Worm (Caenorhabditis elegans) whole organism, young adult: ENCODE results near the gene hsb-1.

ENCODE experiments used
- C17E4.6 ChIP-seq: fragments of 200-800 bp; sonication (Bioruptor generic); IDR thresholded peaks from 2 replicates; pipeline ENCODE4 v1.3.6; 2022; ENCODE audit warnings: missing genetic modification reagents, missing genetic modification characterization, missing compliant biosample characterization
- F33H1.4 ChIP-seq: fragments of 200-800 bp; sonication (Bioruptor generic); IDR thresholded peaks from 2 replicates; pipeline ENCODE4 v1.3.6; 2022; ENCODE audit warnings: missing genetic modification reagents, missing genetic modification characterization, missing compliant biosample characterization
- F57A8.1 ChIP-seq: fragments of 200-800 bp; sonication (Bioruptor generic); optimal IDR thresholded peaks from 2 replicates; lab custom pipeline; 2018; ENCODE audit warnings: mild to moderate bottlenecking, missing genetic modification characterization, moderate library complexity, missing compliant biosample characterization
- Y56A3A.18 ChIP-seq: fragments of 200-800 bp; sonication (Bioruptor generic); IDR thresholded peaks from 2 replicates; pipeline ENCODE4 v1.3.6; 2022; ENCODE audit warnings: missing genetic modification reagents, missing genetic modification characterization, missing compliant biosample characterization
- Y95B8A.8 ChIP-seq: fragments of 200-800 bp; sonication (Bioruptor generic); IDR thresholded peaks from 2 replicates; pipeline ENCODE4 v1.3.6; 2022; ENCODE audit warnings: missing genetic modification reagents, missing genetic modification characterization, missing compliant biosample characterization
- atf-7 ChIP-seq: sonication (generic microtip); optimal IDR thresholded peaks from 2 replicates; lab custom pipeline; 2017; ENCODE audit warnings: mild to moderate bottlenecking, missing genetic modification characterization, missing compliant biosample characterization
- attf-5 ChIP-seq: fragments of 200-800 bp; sonication (Bioruptor generic); optimal IDR thresholded peaks from 2 replicates; lab custom pipeline; 2018; ENCODE audit warnings: mild to moderate bottlenecking, missing genetic modification characterization, missing compliant biosample characterization
- cebp-1 ChIP-seq, 2 experiments: fragments of 200-800 bp in 1 of 2; sonication (Bioruptor generic) in 1 of 2; sonication (generic microtip) in 1 of 2; IDR thresholded peaks in 1 of 2; optimal IDR thresholded peaks in 1 of 2; 2 replicates each; pipeline versions ENCODE4 v1.3.6 to Lab custom; 2017 to 2022; ENCODE audit warnings: missing compliant biosample characterization in 2 of 2, missing genetic modification characterization in 2 of 2, mild to moderate bottlenecking in 1 of 2, missing genetic modification reagents in 1 of 2, moderate library complexity in 1 of 2
- let-526 ChIP-seq: fragments of 200-800 bp; sonication (Bioruptor generic); IDR thresholded peaks from 2 replicates; pipeline ENCODE4 v1.3.6; 2022; ENCODE audit warnings: missing genetic modification reagents, missing genetic modification characterization, missing compliant biosample characterization
- lir-1 ChIP-seq: fragments of 200-800 bp; sonication (Bioruptor generic); conservative IDR thresholded peaks from 2 replicates; pipeline ENCODE4 v1.3.6; 2022; ENCODE audit warnings: missing genetic modification reagents, missing genetic modification characterization, missing compliant biosample characterization
- madf-10 ChIP-seq: sonication (generic microtip); optimal IDR thresholded peaks from 2 replicates; lab custom pipeline; 2016; ENCODE audit warnings: mild to moderate bottlenecking, missing genetic modification characterization, missing compliant biosample characterization
- mxl-1 ChIP-seq: sonication (generic microtip); optimal IDR thresholded peaks from 2 replicates; lab custom pipeline; 2016; ENCODE audit warnings: missing genetic modification characterization, missing compliant biosample characterization
- nhr-120 ChIP-seq: fragments of 200-800 bp; sonication (Bioruptor generic); IDR thresholded peaks from 2 replicates; pipeline ENCODE4 v1.3.6; 2022; ENCODE audit warnings: missing genetic modification characterization, missing compliant biosample characterization
- nhr-80 ChIP-seq: sonication (generic microtip); optimal IDR thresholded peaks from 2 replicates; lab custom pipeline; 2016; ENCODE audit warnings: missing genetic modification characterization, missing compliant biosample characterization
- pha-4 ChIP-seq: fragments of 150-350 bp; sonication (generic microtip); optimal IDR thresholded peaks from 2 replicates; lab custom pipeline; 2014; ENCODE audit warnings: missing biosample characterization, missing genetic modification reagents, missing genetic modification characterization
- rpc-1 ChIP-seq, 2 experiments: fragments of 150-350 bp in 1 of 2; sonication (generic microtip) in 1 of 2; optimal IDR thresholded peaks; 2 replicates each; lab custom pipeline; 2014 to 2018; ENCODE audit warnings: missing biosample characterization in 1 of 2, missing genetic modification characterization in 1 of 2, missing genetic modification reagents in 1 of 2, missing genotype in 1 of 2
- snpc-3.4 ChIP-seq: sonication (generic microtip); optimal IDR thresholded peaks from 2 replicates; lab custom pipeline; 2017; ENCODE audit warnings: missing genetic modification characterization, mild to moderate bottlenecking, missing compliant biosample characterization, antibody characterized with exemption, moderate library complexity, missing genotype, missing genetic modification reagents
- unc-62 ChIP-seq: fragments of 150-350 bp; optimal IDR thresholded peaks from 2 replicates; lab custom pipeline; 2014; ENCODE audit warnings: missing biosample characterization, missing genetic modification reagents, missing genetic modification characterization
- zfh-2 ChIP-seq: fragments of 200-800 bp; sonication (Bioruptor generic); conservative IDR thresholded peaks from 2 replicates; pipeline ENCODE4 v1.3.6; 2022; ENCODE audit warnings: missing genetic modification reagents, missing genetic modification characterization, missing compliant biosample characterization
- ztf-6 ChIP-seq: fragments of 200-800 bp; sonication (Bioruptor generic); IDR thresholded peaks from 2 replicates; pipeline ENCODE4 v1.3.6; 2022; ENCODE audit warnings: missing genetic modification reagents, missing genetic modification characterization, missing compliant biosample characterization

The hsb-1 gene

ce11 chrIV:12527217-12527616, 39.8 kb downstream of the hsb-1 start, which contains the start of gene F53B2.8:
Gene F53B2.8 (minus strand): TSS chrIV:12527396.
- TF ChIP-seq atf-7 (tag; lab: Kevin White, UChicago) (peak; percentile 19), cebp-1 (GFP tag; IDR thresholded peaks at IDR 0.05; lab: Robert Waterston, UW) (peak; percentile 98), cebp-1 (tag; optimal IDR thresholded peaks at IDR 0.05; lab: Kevin White, UChicago) (peak; percentile 99), snpc-3.4 (no peak), Y95B8A.8 (GFP tag; lab: Robert Waterston, UW) (no peak), pha-4 (tag; lab: Kevin White, UChicago) (peak; percentile 85), nhr-80 (tag; lab: Kevin White, UChicago) (peak; percentile 91), ztf-6 (GFP tag; lab: Robert Waterston, UW) (no peak), attf-5 (GFP tag; lab: Kevin White, UChicago) (peak; percentile 84), let-526 (GFP tag; lab: Robert Waterston, UW) (no peak), Y56A3A.18 (0 out of 2 replicates have a peak, but pooled peaks have one; percentile 35), unc-62 (GFP tag; lab: Kevin White, UChicago) (peak; percentile 83)

- TF ChIP-seq C17E4.6 (GFP tag; lab: Robert Waterston, UW): no peak
Observed at ce11 chrIV:12525409-12525808, 41.6 kb downstream of the hsb-1 start, which contains the start of gene eak-4. Gene eak-4 (minus strand): TSS chrIV:12525509.

ce11 chrIV:12522521-12522920, 44.5 kb downstream of the hsb-1 start, which contains the start of gene sru-13:
Gene sru-13 (minus strand): TSS chrIV:12522621.
- TF ChIP-seq rpc-1 (optimal IDR thresholded peaks at IDR 0.05; lab: Kevin White, UChicago) (no peak), rpc-1 (tag; optimal IDR thresholded peaks at IDR 0.05; lab: Kevin White, UChicago) (no peak), mxl-1 (no peak), zfh-2 (GFP tag; lab: Robert Waterston, UW) (no peak), ztf-6 (GFP tag; lab: Robert Waterston, UW) (no peak), madf-10 (tag; lab: Kevin White, UChicago) (no peak), F57A8.1 (GFP tag; lab: Kevin White, UChicago) (no peak), nhr-120 (GFP tag; lab: Robert Waterston, UW) (no peak)

- no peak for TF ChIP-seq F33H1.4 (GFP tag; lab: Robert Waterston, UW)
- no peak for TF ChIP-seq lir-1 (GFP tag; lab: Robert Waterston, UW)
- no peak for TF ChIP-seq cebp-1 (GFP tag; IDR thresholded peaks at IDR 0.05; lab: Robert Waterston, UW)
- TF ChIP-seq cebp-1 (tag; optimal IDR thresholded peaks at IDR 0.05; lab: Kevin White, UChicago): no peak
Observed at ce11 chrIV:12520150-12520549, 46.9 kb downstream of the hsb-1 start, which contains the start of gene tsp-4. Gene tsp-4 (minus strand): TSS chrIV:12520250.
